Fruit fly (Drosophila melanogaster) whole organism, adult: ENCODE measurements around the gene PIG-Wa.

Source experiments
- CG11617 ChIP-seq: fragments of 200-800 bp; sonication (Bioruptor generic); optimal IDR thresholded peaks from 2 replicates; lab custom pipeline; 2017; ENCODE audit warnings: mild to moderate bottlenecking, missing biosample characterization, missing genetic modification reagents, missing genetic modification characterization
- CG14711 ChIP-seq: fragments of 200-800 bp; sonication (Bioruptor generic); optimal IDR thresholded peaks from 2 replicates; lab custom pipeline; 2018; ENCODE audit warnings: missing biosample characterization, mild to moderate bottlenecking, missing genetic modification characterization, moderate library complexity
- CG33017 ChIP-seq: fragments of 200-800 bp; sonication (Bioruptor generic); optimal IDR thresholded peaks from 2 replicates; lab custom pipeline; 2018; ENCODE audit warnings: missing biosample characterization, mild to moderate bottlenecking, missing genetic modification characterization, moderate library complexity
- Hr96 ChIP-seq: fragments of 200-800 bp; sonication (Bioruptor generic); optimal IDR thresholded peaks from 2 replicates; lab custom pipeline; 2016; ENCODE audit warnings: missing biosample characterization, missing genetic modification characterization
- Mnt ChIP-seq: fragments of 200-800 bp; sonication (Bioruptor generic); optimal IDR thresholded peaks from 2 replicates; lab custom pipeline; 2016; ENCODE audit warnings: missing biosample characterization, mild to moderate bottlenecking, missing genetic modification characterization
- bab1 ChIP-seq: fragments of 200-800 bp; sonication (Bioruptor generic); optimal IDR thresholded peaks from 3 replicates; lab custom pipeline; 2019; ENCODE audit warnings: missing biosample characterization, mild to moderate bottlenecking, missing genetic modification characterization, moderate library complexity
- cnc ChIP-seq, 2 experiments: fragments of >200 bp; optimal IDR thresholded peaks; 2 replicates each; lab custom pipeline; 2017
- kay ChIP-seq: fragments of 200-800 bp; sonication (Bioruptor generic); peaks from one replicate; lab custom pipeline; 2016; ENCODE audit warnings: missing biosample characterization, missing genetic modification characterization, borderline replicate concordance
- toe ChIP-seq: fragments of 200-800 bp; sonication (Bioruptor generic); optimal IDR thresholded peaks from 2 replicates; lab custom pipeline; 2016; ENCODE audit warnings: missing biosample characterization, missing genetic modification characterization

- TF ChIP-seq CG33017 (tag; lab: Kevin White, UChicago) = no peak
- TF ChIP-seq kay (GFP tag; lab: Kevin White, UChicago) = peak; percentile 52
- no peak for TF ChIP-seq cnc (optimal IDR thresholded peaks at IDR 0.05; lab: Kevin White, UChicago)
- no peak for TF ChIP-seq Mnt (GFP tag; lab: Kevin White, UChicago)
- TF ChIP-seq Hr96 (GFP tag; lab: Kevin White, UChicago) = no peak
- no peak for TF ChIP-seq toe (GFP tag; lab: Kevin White, UChicago)
- no peak for TF ChIP-seq CG11617 (GFP tag; lab: Kevin White, UChicago)
- no peak for TF ChIP-seq CG14711 (tag; lab: Kevin White, UChicago)
- no peak for TF ChIP-seq bab1 (GFP tag; lab: Kevin White, UChicago)
Observed at dm6 chr2L:2429588-2429987, 46.6 kb downstream of the PIG-Wa start.
